Fruit fly (Drosophila melanogaster): Measurements from ENCODE around the gene GATAe.

Gene GATAe

DNA sequence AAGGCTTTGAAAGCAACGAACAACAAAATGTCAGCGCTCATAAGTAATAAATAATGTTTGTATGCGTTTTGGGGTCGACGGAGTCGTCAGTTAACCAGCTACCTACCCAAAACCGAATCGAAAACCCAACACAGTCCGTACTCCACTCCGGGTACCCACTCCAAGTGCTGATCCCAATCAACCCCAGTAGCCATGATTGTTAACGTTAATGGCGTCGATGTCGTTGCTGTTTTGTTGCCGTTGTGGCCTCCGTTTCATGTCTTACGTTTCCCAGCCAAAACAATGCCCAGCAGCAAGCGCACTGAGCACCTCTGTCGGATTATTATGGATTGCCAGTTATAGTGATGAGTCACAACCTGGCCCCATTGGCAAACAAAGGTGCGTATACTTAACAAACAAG lies at the start of gene GATAe:
Gene GATAe, plus strand, starts transcription at position 76 of the 400 bp plus-strand sequence.
- no peak for TF ChIP-seq psq (optimal IDR thresholded peaks at IDR 0.05)
- TF ChIP-seq insv (optimal IDR thresholded peaks at IDR 0.05), result no peak
- TF ChIP-seq Sin3A (optimal IDR thresholded peaks at IDR 0.05), result no peak
- TF ChIP-seq Myc (optimal IDR thresholded peaks at IDR 0.05), result no peak
- TF ChIP-seq ttk (optimal IDR thresholded peaks at IDR 0.05), result no peak
- no peak for TF ChIP-seq h (optimal IDR thresholded peaks at IDR 0.05)

DNA sequence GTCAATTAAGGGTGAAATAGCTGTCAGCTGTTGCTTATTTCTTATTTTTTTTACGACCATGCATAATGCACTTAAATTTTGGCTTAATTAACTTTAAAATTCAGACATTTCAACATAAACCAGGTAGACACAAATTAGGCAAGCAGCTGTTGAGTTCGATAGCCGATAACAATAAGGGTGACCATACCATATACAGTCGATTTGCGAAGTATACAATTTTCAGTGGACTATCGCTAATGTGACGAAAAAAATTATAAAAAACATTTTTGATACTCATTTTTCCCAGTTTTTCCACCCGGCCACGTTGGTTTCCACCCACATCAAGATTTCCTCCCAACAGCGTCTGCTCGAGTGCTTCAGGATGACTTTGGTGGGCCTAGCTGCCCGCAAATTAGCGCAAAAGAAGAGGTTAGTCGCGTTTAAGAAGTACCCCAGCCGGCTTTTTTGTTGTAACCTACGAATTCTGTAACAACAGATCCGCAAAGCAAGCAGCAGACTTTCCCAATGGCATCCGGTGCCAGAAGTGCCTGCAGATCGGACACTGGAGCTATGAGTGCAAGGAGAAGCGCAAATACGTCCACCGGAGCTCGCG lies 45.1 kb upstream of the GATAe start, which contains the start of the genes CG4287 and CG5516:
Gene CG4287, minus strand, starts transcription at position 178 of the 592 bp plus-strand sequence.
Gene CG5516, plus strand, starts transcription at position 195 of the 592 bp plus-strand sequence.
- TF ChIP-seq Myc (optimal IDR thresholded peaks at IDR 0.05), result no peak
- no peak for TF ChIP-seq psq (optimal IDR thresholded peaks at IDR 0.05)
- TF ChIP-seq ttk (optimal IDR thresholded peaks at IDR 0.05), result no peak
- TF ChIP-seq Sin3A (optimal IDR thresholded peaks at IDR 0.05), result no peak
- TF ChIP-seq insv (optimal IDR thresholded peaks at IDR 0.05), result no peak
- TF ChIP-seq h (optimal IDR thresholded peaks at IDR 0.05), result no peak

DNA sequence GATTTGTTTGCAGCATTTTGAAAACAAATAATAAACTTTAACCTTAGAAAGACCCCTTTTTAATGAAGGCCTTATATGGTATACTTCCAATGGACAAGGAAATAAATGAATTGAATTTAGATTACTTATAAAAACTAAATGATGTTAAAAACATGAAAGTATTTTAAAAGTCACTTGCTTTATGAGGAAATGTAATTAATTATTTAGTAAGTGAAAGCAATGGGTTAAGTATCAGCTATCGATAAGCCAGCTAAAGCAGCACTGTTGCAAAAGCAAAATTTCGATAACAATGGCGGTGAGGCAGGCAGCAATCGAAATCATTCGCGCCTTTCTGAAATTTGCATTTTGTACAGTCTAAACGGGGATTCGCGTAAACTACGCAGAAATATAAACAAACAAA lies 43.7 kb upstream of the GATAe start, which contains the start of the genes CG32856 and Rbf2:
Gene CG32856, minus strand, starts transcription at position 183 of the 400 bp plus-strand sequence.
Gene Rbf2, plus strand, starts transcription at position 278 of the 400 bp plus-strand sequence.
- TF ChIP-seq insv (optimal IDR thresholded peaks at IDR 0.05), result no peak
- no peak for TF ChIP-seq Sin3A (optimal IDR thresholded peaks at IDR 0.05)
- TF ChIP-seq ttk (optimal IDR thresholded peaks at IDR 0.05), result no peak
- TF ChIP-seq psq (optimal IDR thresholded peaks at IDR 0.05), result no peak
- no peak for TF ChIP-seq Myc (optimal IDR thresholded peaks at IDR 0.05)
- no peak for TF ChIP-seq h (optimal IDR thresholded peaks at IDR 0.05)

DNA sequence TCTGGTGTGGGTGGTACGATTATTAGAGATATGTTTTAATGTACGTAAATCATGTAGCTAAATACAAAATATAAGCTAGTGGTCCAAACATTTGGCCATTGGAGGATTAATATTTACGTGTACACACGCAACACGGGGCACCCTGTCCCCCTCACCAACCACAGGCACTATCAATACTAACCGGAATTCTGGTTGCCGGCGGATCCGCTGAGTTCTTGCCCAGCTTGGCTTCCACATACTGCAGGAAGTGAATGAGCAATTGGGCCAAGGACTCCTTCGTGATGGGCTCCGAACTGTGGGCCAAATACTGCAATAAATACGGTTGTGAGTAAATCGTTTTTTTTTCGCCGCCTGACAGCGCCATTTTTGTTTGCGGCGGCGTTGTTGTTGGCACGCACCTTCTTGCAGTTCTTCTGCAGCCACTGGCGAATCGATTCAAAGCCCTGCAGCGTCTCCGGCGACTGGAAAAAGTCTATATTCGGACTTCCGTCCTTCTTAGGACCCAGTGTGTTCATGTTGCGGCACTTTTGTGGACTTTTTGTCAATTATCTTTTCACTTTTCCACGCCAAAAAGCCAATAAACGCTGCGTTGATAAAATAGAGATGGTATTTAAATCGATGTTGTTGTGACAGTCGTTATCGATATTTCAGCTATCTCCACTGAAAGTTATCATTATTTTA lies 36.5 kb upstream of the GATAe start, which contains the start of gene mor:
Gene mor, minus strand, starts transcription at position 616 of the 681 bp plus-strand sequence.
- TF ChIP-seq Sin3A (optimal IDR thresholded peaks at IDR 0.05), result no peak
- no peak for TF ChIP-seq ttk (optimal IDR thresholded peaks at IDR 0.05)
- no peak for TF ChIP-seq h (optimal IDR thresholded peaks at IDR 0.05)
- TF ChIP-seq insv (optimal IDR thresholded peaks at IDR 0.05), result no peak
- no peak for TF ChIP-seq Myc (optimal IDR thresholded peaks at IDR 0.05)
- TF ChIP-seq psq (optimal IDR thresholded peaks at IDR 0.05), result no peak

DNA sequence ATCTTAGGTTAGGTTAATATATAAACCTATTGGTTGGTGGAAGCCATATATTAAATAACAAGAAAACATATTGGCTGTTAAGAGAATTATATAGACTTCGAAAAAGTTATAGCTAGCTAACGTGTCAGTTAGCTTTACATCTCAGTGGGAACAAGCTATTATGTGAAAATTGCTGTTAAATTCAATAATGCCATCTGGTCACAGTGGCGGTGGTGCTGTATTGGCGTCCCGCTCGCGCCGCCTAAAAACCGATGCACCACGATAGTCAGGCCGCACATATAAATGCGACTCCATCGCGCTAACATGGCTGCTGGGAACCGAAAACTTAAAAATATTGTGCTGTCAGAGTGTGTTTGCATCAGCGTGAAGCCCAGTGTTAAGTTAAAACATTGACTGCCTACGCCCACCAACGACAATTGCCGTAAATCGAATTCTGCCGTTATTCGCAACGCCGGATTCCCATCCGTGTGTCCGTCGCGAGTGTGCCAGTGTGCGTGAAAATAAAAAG lies 35.9 kb upstream of the GATAe start, which contains the start of gene Hel89B:
Gene Hel89B, plus strand, starts transcription at position 320 of the 508 bp plus-strand sequence.
- no peak for TF ChIP-seq insv (optimal IDR thresholded peaks at IDR 0.05)
- no peak for TF ChIP-seq Myc (optimal IDR thresholded peaks at IDR 0.05)
- TF ChIP-seq ttk (optimal IDR thresholded peaks at IDR 0.05), result no peak
- TF ChIP-seq psq (optimal IDR thresholded peaks at IDR 0.05), result no peak
- TF ChIP-seq h (optimal IDR thresholded peaks at IDR 0.05), result no peak
- TF ChIP-seq Sin3A (optimal IDR thresholded peaks at IDR 0.05), result no peak

DNA sequence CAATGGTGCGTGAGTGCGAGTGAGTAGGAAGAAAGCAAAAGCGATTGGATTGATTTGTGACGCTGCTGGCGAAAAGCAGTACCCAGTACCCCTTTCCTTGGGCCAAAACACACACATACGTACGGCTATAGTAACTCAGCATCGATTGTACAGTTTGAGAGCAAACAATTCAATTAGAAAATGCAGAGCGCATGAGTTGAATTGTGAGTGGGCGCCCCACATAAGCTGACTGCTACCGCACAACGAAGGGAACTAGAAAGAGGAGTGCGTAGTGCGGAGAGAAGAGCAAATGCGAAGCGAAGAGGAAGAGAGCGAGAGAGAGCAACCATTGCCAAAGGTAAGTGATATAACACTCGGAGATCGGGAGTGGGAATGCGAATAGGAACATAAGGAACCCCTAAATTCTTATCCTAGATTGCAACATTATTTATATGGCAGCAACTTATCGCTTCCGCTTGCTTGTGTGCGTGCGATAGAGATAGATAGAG lies 35.4 kb upstream of the GATAe start:
- no peak for TF ChIP-seq Sin3A (optimal IDR thresholded peaks at IDR 0.05)
- TF ChIP-seq Myc (optimal IDR thresholded peaks at IDR 0.05), result no peak
- no peak for TF ChIP-seq psq (optimal IDR thresholded peaks at IDR 0.05)
- no peak for TF ChIP-seq insv (optimal IDR thresholded peaks at IDR 0.05)
- no peak for TF ChIP-seq ttk (optimal IDR thresholded peaks at IDR 0.05)
- no peak for TF ChIP-seq h (optimal IDR thresholded peaks at IDR 0.05)

DNA sequence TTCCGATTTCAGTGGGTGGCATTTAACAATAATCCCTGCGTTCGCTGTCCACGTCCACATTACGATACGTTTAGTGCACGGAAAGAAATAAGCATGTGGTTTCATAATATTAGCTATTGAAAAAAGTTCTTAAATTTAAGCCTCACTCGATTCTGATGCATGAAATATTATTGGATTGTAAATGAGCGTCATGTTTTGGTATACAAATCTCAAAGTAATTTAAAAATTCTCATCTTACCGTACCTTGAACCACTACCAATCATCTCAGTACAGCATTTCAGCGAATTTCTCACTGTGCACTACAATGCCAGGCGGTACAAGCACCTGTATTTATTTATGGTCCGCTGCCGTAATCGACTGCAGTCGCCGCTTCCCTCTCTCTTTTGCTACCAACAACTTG lies 34.7 kb upstream of the GATAe start:
- TF ChIP-seq h (optimal IDR thresholded peaks at IDR 0.05) (no peak), ttk (optimal IDR thresholded peaks at IDR 0.05) (peak; percentile 30), Sin3A (optimal IDR thresholded peaks at IDR 0.05) (no peak), Myc (optimal IDR thresholded peaks at IDR 0.05) (no peak), psq (optimal IDR thresholded peaks at IDR 0.05) (no peak), insv (optimal IDR thresholded peaks at IDR 0.05) (no peak)

DNA sequence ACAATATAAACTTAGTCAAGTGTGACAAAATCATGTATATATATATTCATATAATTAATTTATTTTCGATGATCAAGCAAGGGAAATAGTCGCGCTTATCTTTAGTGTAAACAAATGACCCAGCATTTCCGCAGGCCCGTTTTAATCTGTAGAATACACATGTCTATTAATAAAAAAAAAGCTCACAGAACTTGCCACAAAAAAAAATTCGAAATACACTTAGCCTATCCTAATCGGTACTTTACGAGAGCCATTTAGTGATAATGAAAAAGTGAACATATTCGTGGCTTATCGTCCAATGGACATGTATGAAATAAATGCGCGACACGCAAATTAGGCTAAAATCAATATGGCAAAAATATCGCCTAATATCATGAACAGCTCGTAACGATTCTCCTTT lies 33.7 kb upstream of the GATAe start:
- TF ChIP-seq ttk (optimal IDR thresholded peaks at IDR 0.05), result no peak
- TF ChIP-seq h (optimal IDR thresholded peaks at IDR 0.05), result no peak
- TF ChIP-seq Sin3A (optimal IDR thresholded peaks at IDR 0.05), result no peak
- TF ChIP-seq psq (optimal IDR thresholded peaks at IDR 0.05), result no peak
- no peak for TF ChIP-seq Myc (optimal IDR thresholded peaks at IDR 0.05)
- no peak for TF ChIP-seq insv (optimal IDR thresholded peaks at IDR 0.05)

DNA sequence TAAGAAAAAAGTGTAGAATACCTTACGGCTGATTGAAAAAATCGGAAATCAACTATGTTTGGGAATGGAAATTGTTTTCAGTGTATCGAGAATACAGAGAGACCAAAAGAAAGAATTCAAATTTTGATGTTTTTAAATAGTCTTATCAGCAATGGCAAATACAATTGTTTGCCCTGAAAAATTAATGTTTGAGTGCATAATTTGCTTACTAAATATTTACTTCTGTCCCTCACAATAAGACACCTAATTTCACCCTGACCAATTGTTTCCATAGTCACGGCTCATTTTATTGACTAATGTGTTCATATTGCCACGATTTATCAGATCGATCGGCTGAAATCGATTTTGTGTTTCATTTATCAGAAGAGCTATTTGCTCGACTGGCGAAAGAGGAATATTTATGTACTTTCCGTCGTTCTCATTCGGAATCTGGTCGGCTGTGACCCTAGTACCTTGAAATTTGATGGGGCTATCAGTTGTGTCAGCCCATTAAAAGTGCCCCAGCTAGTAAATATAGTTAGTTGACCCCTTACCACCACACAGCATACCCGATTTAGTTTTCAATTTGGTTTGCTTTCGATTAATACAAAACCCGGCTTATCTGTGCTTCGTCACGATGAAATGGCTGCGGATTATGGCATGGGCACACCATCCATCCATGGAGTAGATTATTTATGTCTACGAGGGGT lies 25.2 kb upstream of the GATAe start:
- TF ChIP-seq ttk (optimal IDR thresholded peaks at IDR 0.05) (no peak), h (optimal IDR thresholded peaks at IDR 0.05) (no peak), Myc (optimal IDR thresholded peaks at IDR 0.05) (no peak), psq (optimal IDR thresholded peaks at IDR 0.05) (no peak), insv (optimal IDR thresholded peaks at IDR 0.05) (no peak), Sin3A (optimal IDR thresholded peaks at IDR 0.05) (no peak)

DNA sequence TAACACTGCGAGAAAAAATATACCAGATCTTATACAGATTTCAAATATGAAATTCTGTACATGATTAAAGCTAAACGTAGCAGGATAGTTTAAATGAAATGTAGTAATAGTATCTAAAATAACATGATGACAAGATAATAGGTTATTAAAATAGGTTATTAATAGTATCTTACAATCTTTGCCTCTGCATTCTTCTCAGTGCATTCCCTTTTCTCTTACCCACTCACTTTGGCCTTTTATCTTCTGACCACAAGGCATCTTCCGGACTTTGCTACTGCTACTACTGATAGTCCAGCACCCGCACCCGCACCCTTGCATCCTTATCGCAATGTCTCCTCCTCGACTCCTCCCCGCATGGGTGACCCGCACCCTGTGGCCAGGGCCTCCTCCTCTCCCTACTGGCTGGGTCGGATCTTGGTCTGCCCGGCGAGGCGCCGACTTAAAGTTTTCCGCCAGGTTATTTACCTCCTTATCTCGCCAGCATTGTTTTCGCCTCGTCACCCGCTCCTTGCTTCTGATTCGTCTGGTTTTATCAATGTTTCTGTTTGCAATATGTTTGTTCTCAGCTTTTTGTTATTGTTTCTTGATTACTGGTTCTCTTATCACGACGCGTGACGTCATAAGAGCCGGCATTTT lies 24.3 kb upstream of the GATAe start:
- TF ChIP-seq ttk (optimal IDR thresholded peaks at IDR 0.05) (no peak), Myc (optimal IDR thresholded peaks at IDR 0.05) (no peak), psq (optimal IDR thresholded peaks at IDR 0.05) (no peak), Sin3A (optimal IDR thresholded peaks at IDR 0.05) (no peak)

DNA sequence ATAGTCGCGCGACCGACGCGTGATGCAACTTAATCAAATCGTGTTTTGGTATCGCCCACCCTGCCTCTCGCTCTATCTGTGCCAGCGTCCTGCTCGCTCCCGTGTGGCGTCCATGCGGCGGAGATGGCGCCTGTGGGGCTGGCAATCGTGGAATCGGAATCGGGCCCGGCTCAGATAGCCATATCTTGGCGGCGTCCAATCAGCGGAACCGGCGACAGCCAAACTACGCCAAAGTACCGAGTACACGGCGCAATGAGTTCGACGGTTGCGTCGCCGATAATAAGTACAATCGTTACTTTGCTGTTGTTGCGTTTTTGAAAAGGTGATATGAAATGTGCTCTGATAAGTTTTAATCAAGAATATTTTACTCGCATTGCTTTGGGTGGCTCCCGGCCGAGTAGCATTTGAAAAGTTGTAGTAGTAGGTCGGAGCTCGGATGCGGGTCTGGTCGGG lies 23.1 kb upstream of the GATAe start, which contains the start of gene srp:
Gene srp, plus strand, starts transcription at position 391 of the 453 bp plus-strand sequence.
- no peak for TF ChIP-seq ttk (optimal IDR thresholded peaks at IDR 0.05)
- TF ChIP-seq Sin3A (optimal IDR thresholded peaks at IDR 0.05), result no peak
- no peak for TF ChIP-seq h (optimal IDR thresholded peaks at IDR 0.05)
- TF ChIP-seq Myc (optimal IDR thresholded peaks at IDR 0.05), result no peak
- no peak for TF ChIP-seq insv (optimal IDR thresholded peaks at IDR 0.05)
- no peak for TF ChIP-seq psq (optimal IDR thresholded peaks at IDR 0.05)

Measured in Kc167 (cell line).